Worm (Caenorhabditis elegans): ENCODE results near the gene semo-1.

The semo-1 gene

DNA sequence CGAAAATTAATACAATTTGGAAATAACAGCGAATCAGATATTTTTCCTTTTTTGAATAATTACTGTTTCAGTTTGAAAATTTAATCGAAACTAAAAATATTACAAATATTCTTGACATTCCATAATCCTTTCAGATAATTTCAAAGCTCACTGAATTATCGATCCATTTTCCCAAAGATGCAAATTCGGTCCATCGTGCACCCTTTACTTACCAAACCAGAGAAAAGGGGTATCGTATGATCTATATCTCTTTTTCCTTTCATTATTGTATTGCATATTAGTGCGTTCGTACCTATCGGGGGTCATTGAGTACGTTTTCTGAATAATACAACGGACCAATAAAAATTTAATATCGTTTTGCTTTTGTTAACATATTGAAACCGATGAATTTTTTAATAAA is 53.7 kb downstream of the semo-1 start:
- TF ChIP-seq lsy-12 (tag; optimal IDR thresholded peaks at IDR 0.05) (no peak), nhr-76 (tag; optimal IDR thresholded peaks at IDR 0.05) (no peak), nhr-12 (tag; optimal IDR thresholded peaks at IDR 0.05) (no peak), daf-12 (tag; optimal IDR thresholded peaks at IDR 0.05) (no peak), nhr-25 (tag; optimal IDR thresholded peaks at IDR 0.05) (no peak), ceh-28 (tag; optimal IDR thresholded peaks at IDR 0.05) (no peak), zag-1 (tag; optimal IDR thresholded peaks at IDR 0.05) (no peak), ztf-11 (tag; optimal IDR thresholded peaks at IDR 0.05) (no peak), egl-5 (tag; optimal IDR thresholded peaks at IDR 0.05) (no peak), snpc-4 (tag; optimal IDR thresholded peaks at IDR 0.05) (no peak), ama-1 (optimal IDR thresholded peaks at IDR 0.05) (no peak), lin-39 (tag; optimal IDR thresholded peaks at IDR 0.05) (no peak), unc-62 (GFP tag; optimal IDR thresholded peaks at IDR 0.05) (no peak), sea-2 (GFP tag; optimal IDR thresholded peaks at IDR 0.05) (no peak), nhr-28 (tag; optimal IDR thresholded peaks at IDR 0.05) (no peak)

- TF ChIP-seq jun-1 (tag; optimal IDR thresholded peaks at IDR 0.05) (no peak), tbx-2 (tag; optimal IDR thresholded peaks at IDR 0.05) (no peak), ceh-82 (tag; optimal IDR thresholded peaks at IDR 0.05) (no peak), nhr-23 (tag; optimal IDR thresholded peaks at IDR 0.05) (no peak), fkh-10 (GFP tag; optimal IDR thresholded peaks at IDR 0.05) (no peak), ama-1 (optimal IDR thresholded peaks at IDR 0.05) (no peak), nhr-76 (tag; optimal IDR thresholded peaks at IDR 0.05) (no peak)
Observed at ce11 chrIV:14106274-14106673, 55.3 kb downstream of the semo-1 start, which contains the start of gene ins-34. Gene ins-34, plus strand, starts transcription at chrIV:14106574.

Measured in whole organism, L3 larva.